Worm (Caenorhabditis elegans): Measurements from ENCODE around the gene srh-36.

ce11 chrV:2821618-2822272 is at the start of gene srh-36:
- TF ChIP-seq ceh-43 (GFP tag; optimal IDR thresholded peaks at IDR 0.05), result no peak
- no peak for TF ChIP-seq snpc-4 (tag; optimal IDR thresholded peaks at IDR 0.05)
- no peak for TF ChIP-seq nhr-28 (tag; optimal IDR thresholded peaks at IDR 0.05)
